Worm (Caenorhabditis elegans) whole organism, L4 larva: ENCODE results near the gene C09B7.2.

Source experiments
- fkh-10 ChIP-seq: fragments of 150-350 bp; optimal IDR thresholded peaks from 2 replicates; lab custom pipeline; 2014; ENCODE audit warnings: missing biosample characterization, missing genetic modification reagents, missing genetic modification characterization
- mes-2 ChIP-seq: sonication (generic microtip); optimal IDR thresholded peaks from 2 replicates; lab custom pipeline; 2016; ENCODE audit warnings: missing genotype, mild to moderate bottlenecking, missing genetic modification characterization, missing compliant biosample characterization; ENCODE audit not compliant: poor library complexity, severe bottlenecking

Gene C09B7.2

DNA sequence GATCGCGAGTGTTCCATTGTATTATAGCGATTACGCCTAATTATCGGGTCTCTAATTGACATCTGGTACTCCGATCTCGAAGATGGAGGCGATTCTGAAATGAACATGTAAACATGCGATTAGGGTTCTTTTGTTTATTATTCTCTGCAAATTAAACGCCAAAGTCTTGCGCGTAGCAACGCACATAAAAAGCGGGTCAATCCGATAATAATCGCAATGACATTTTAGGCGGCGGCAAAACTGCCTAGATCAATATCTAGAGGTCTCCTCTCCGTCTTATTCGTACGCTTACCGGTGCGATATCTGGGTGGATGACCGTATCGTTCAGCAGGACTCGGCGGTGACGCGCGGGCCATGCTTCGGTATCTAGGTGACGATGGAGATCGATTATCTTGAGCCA, 45.1 kb downstream of the C09B7.2 start:
- TF ChIP-seq fkh-10 (GFP tag; lab: Kevin White, UChicago) = no peak
- TF ChIP-seq mes-2 (tag; lab: Kevin White, UChicago) = peak; percentile 2
- TF ChIP-seq, all 104 proteins: peak for 1
